Worm (Caenorhabditis elegans) whole organism, young adult: Measurements from ENCODE around the gene T16G12.12.
A peak's percentile ranks its signal among the peaks of the same experiment; 100 is the strongest.

Source experiments
- F37B4.10 ChIP-seq: fragments of 200-800 bp; sonication (Bioruptor generic); IDR thresholded peaks from 2 replicates; pipeline ENCODE4 v1.3.6; 2022; ENCODE audit warnings: missing genetic modification characterization, missing compliant biosample characterization
- F39B2.1 ChIP-seq: fragments of 200-800 bp; sonication (Bioruptor generic); IDR thresholded peaks from 2 replicates; pipeline ENCODE4 v1.3.6; 2022; ENCODE audit warnings: missing genetic modification reagents, missing genetic modification characterization, missing compliant biosample characterization
- F52B5.7 ChIP-seq: sonication (generic microtip); optimal IDR thresholded peaks from 2 replicates; lab custom pipeline; 2016; ENCODE audit warnings: mild to moderate bottlenecking, missing genetic modification characterization, missing compliant biosample characterization
- F55B11.4 ChIP-seq: sonication (generic microtip); optimal IDR thresholded peaks from 2 replicates; lab custom pipeline; 2016; ENCODE audit warnings: missing compliant biosample characterization, missing genetic modification characterization, borderline replicate concordance; ENCODE audit not compliant: insufficient read depth
- K12H6.12 ChIP-seq: fragments of 200-800 bp; sonication (Bioruptor generic); optimal IDR thresholded peaks from 2 replicates; lab custom pipeline; 2018; ENCODE audit warnings: mild to moderate bottlenecking, missing genetic modification characterization, missing compliant biosample characterization
- T07F8.4 ChIP-seq: sonication (generic microtip); optimal IDR thresholded peaks from 2 replicates; lab custom pipeline; 2016; ENCODE audit warnings: mild to moderate bottlenecking, missing genetic modification characterization, moderate library complexity, missing compliant biosample characterization
- Y56A3A.18 ChIP-seq: fragments of 200-800 bp; sonication (Bioruptor generic); IDR thresholded peaks from 2 replicates; pipeline ENCODE4 v1.3.6; 2022; ENCODE audit warnings: missing genetic modification reagents, missing genetic modification characterization, missing compliant biosample characterization
- Y79H2A.3 ChIP-seq: fragments of 200-800 bp; sonication (Bioruptor generic); conservative IDR thresholded peaks from 2 replicates; pipeline ENCODE4 v1.3.6; 2022; ENCODE audit warnings: missing genetic modification reagents, missing genetic modification characterization, missing compliant biosample characterization
- ZK185.1 ChIP-seq: sonication (generic microtip); optimal IDR thresholded peaks from 2 replicates; lab custom pipeline; 2016; ENCODE audit warnings: mild to moderate bottlenecking, missing genetic modification characterization, missing compliant biosample characterization; ENCODE audit not compliant: poor library complexity, severe bottlenecking
- aptf-3 ChIP-seq: fragments of 200-800 bp; sonication (Bioruptor generic); IDR thresholded peaks from 2 replicates; pipeline ENCODE4 v1.3.6; 2022; ENCODE audit warnings: missing genetic modification characterization, missing compliant biosample characterization
- attf-3 ChIP-seq: fragments of 200-800 bp; sonication (Bioruptor generic); conservative IDR thresholded peaks from 2 replicates; pipeline ENCODE4 v1.3.6; 2022; ENCODE audit warnings: missing genetic modification reagents, missing genetic modification characterization, missing compliant biosample characterization
- bed-2 ChIP-seq: fragments of 200-800 bp; sonication (Bioruptor generic); IDR thresholded peaks from 2 replicates; pipeline ENCODE4 v1.3.6; 2022; ENCODE audit warnings: missing genetic modification reagents, missing genetic modification characterization, missing compliant biosample characterization
- ccch-3 ChIP-seq: fragments of 200-800 bp; sonication (Bioruptor generic); optimal IDR thresholded peaks from 2 replicates; lab custom pipeline; 2018; ENCODE audit warnings: mild to moderate bottlenecking, missing genetic modification characterization, missing compliant biosample characterization
- cebp-1 ChIP-seq, 2 experiments: fragments of 200-800 bp in 1 of 2; sonication (Bioruptor generic) in 1 of 2; sonication (generic microtip) in 1 of 2; IDR thresholded peaks in 1 of 2; optimal IDR thresholded peaks in 1 of 2; 2 replicates each; pipeline versions ENCODE4 v1.3.6 to Lab custom; 2017 to 2022; ENCODE audit warnings: missing compliant biosample characterization in 2 of 2, missing genetic modification characterization in 2 of 2, mild to moderate bottlenecking in 1 of 2, missing genetic modification reagents in 1 of 2, moderate library complexity in 1 of 2
- ceh-58 ChIP-seq: fragments of 200-800 bp; sonication (Bioruptor generic); IDR thresholded peaks from 2 replicates; pipeline ENCODE4 v1.3.6; 2022; ENCODE audit warnings: missing genetic modification characterization, missing compliant biosample characterization
- ceh-79 ChIP-seq: sonication (generic microtip); optimal IDR thresholded peaks from 2 replicates; lab custom pipeline; 2017; ENCODE audit warnings: mild to moderate bottlenecking, missing genetic modification characterization, missing compliant biosample characterization
- ceh-91 ChIP-seq: fragments of 200-800 bp; sonication (Bioruptor generic); IDR thresholded peaks from 2 replicates; pipeline ENCODE4 v1.3.6; 2022; ENCODE audit warnings: missing genetic modification reagents, missing genetic modification characterization, missing compliant biosample characterization
- dox-1 ChIP-seq: fragments of 200-800 bp; sonication (Bioruptor generic); IDR thresholded peaks from 2 replicates; pipeline ENCODE4 v1.3.6; 2022; ENCODE audit warnings: missing genetic modification reagents, missing genetic modification characterization, missing compliant biosample characterization
- dpl-1 ChIP-seq: fragments of 150-350 bp; optimal IDR thresholded peaks from 2 replicates; lab custom pipeline; 2014; ENCODE audit warnings: missing biosample characterization, missing genetic modification reagents, missing genetic modification characterization
- efl-1 ChIP-seq: fragments of 150-350 bp; optimal IDR thresholded peaks from 2 replicates; lab custom pipeline; 2014; ENCODE audit warnings: missing biosample characterization, missing genetic modification reagents, missing genetic modification characterization
- egrh-3 ChIP-seq: fragments of 200-800 bp; sonication (Bioruptor generic); IDR thresholded peaks from 2 replicates; pipeline ENCODE4 v1.3.6; 2022; ENCODE audit warnings: missing genetic modification reagents, missing genetic modification characterization, missing compliant biosample characterization
- hrde-1 ChIP-seq: sonication (generic microtip); optimal IDR thresholded peaks from 2 replicates; lab custom pipeline; 2016; ENCODE audit warnings: missing genetic modification characterization, mild to moderate bottlenecking, missing compliant biosample characterization, moderate library complexity, missing genotype, missing genetic modification reagents, borderline replicate concordance
- lin-26 ChIP-seq: fragments of 200-800 bp; sonication (Bioruptor generic); IDR thresholded peaks from 2 replicates; pipeline ENCODE4 v1.3.6; 2022; ENCODE audit warnings: missing genetic modification reagents, missing genetic modification characterization, missing compliant biosample characterization
- lin-54 ChIP-seq: fragments of 200-800 bp; sonication (Bioruptor generic); optimal IDR thresholded peaks from 2 replicates; lab custom pipeline; 2018; ENCODE audit warnings: mild to moderate bottlenecking, missing genetic modification characterization, missing compliant biosample characterization
- lsy-27 ChIP-seq: sonication (generic microtip); optimal IDR thresholded peaks from 2 replicates; lab custom pipeline; 2017; ENCODE audit warnings: missing genetic modification characterization, mild to moderate bottlenecking, missing compliant biosample characterization, antibody characterized with exemption, missing genotype, borderline replicate concordance; ENCODE audit not compliant: insufficient read depth
- madf-8 ChIP-seq: fragments of 200-800 bp; sonication (Bioruptor generic); conservative IDR thresholded peaks from 2 replicates; pipeline ENCODE4 v1.3.6; 2022; ENCODE audit warnings: missing genetic modification reagents, missing genetic modification characterization, missing compliant biosample characterization
- mel-28 ChIP-seq: sonication (generic microtip); optimal IDR thresholded peaks from 2 replicates; lab custom pipeline; 2016; ENCODE audit warnings: borderline replicate concordance, mild to moderate bottlenecking, missing genetic modification characterization, missing compliant biosample characterization
- nfyb-1 ChIP-seq: fragments of 200-800 bp; sonication (Bioruptor generic); IDR thresholded peaks from 2 replicates; pipeline ENCODE4 v1.3.6; 2022; ENCODE audit warnings: missing genetic modification reagents, missing genetic modification characterization, missing compliant biosample characterization
- rec-8 ChIP-seq, 2 experiments: sonication (generic microtip); optimal IDR thresholded peaks; 2 replicates each; lab custom pipeline; 2016; ENCODE audit warnings: mild to moderate bottlenecking in 2 of 2, missing genetic modification characterization in 2 of 2, missing genetic modification reagents in 2 of 2, missing genotype in 2 of 2, missing biosample characterization in 1 of 2, missing compliant biosample characterization in 1 of 2, moderate library complexity in 1 of 2
- rpc-1 ChIP-seq, 2 experiments: fragments of 150-350 bp in 1 of 2; sonication (generic microtip) in 1 of 2; optimal IDR thresholded peaks; 2 replicates each; lab custom pipeline; 2014 to 2018; ENCODE audit warnings: missing biosample characterization in 1 of 2, missing genetic modification characterization in 1 of 2, missing genetic modification reagents in 1 of 2, missing genotype in 1 of 2
- sdz-38 ChIP-seq: sonication (generic microtip); optimal IDR thresholded peaks from 2 replicates; lab custom pipeline; 2016; ENCODE audit warnings: missing genotype, missing genetic modification characterization, missing compliant biosample characterization
- tlf-1 ChIP-seq: fragments of 200-800 bp; sonication (Bioruptor generic); optimal IDR thresholded peaks from 2 replicates; lab custom pipeline; 2018; ENCODE audit warnings: mild to moderate bottlenecking, missing genetic modification characterization, missing compliant biosample characterization
- unc-130 ChIP-seq: sonication (generic microtip); optimal IDR thresholded peaks from 2 replicates; lab custom pipeline; 2016; ENCODE audit warnings: missing genetic modification reagents, missing genetic modification characterization, missing compliant biosample characterization
- unc-62 ChIP-seq: fragments of 150-350 bp; optimal IDR thresholded peaks from 2 replicates; lab custom pipeline; 2014; ENCODE audit warnings: missing biosample characterization, missing genetic modification reagents, missing genetic modification characterization
- zfh-2 ChIP-seq: fragments of 200-800 bp; sonication (Bioruptor generic); conservative IDR thresholded peaks from 2 replicates; pipeline ENCODE4 v1.3.6; 2022; ENCODE audit warnings: missing genetic modification reagents, missing genetic modification characterization, missing compliant biosample characterization
- ztf-22 ChIP-seq: fragments of 200-800 bp; sonication (Bioruptor generic); optimal IDR thresholded peaks from 2 replicates; lab custom pipeline; 2018; ENCODE audit warnings: mild to moderate bottlenecking, missing genetic modification characterization, moderate library complexity, missing compliant biosample characterization
- ztf-25 ChIP-seq: fragments of 200-800 bp; sonication (Bioruptor generic); IDR thresholded peaks from 2 replicates; pipeline ENCODE4 v1.3.6; 2022; ENCODE audit warnings: missing genetic modification reagents, missing genetic modification characterization, missing compliant biosample characterization
- ztf-3 ChIP-seq: fragments of 200-800 bp; sonication (Bioruptor generic); optimal IDR thresholded peaks from 2 replicates; lab custom pipeline; 2018; ENCODE audit warnings: mild to moderate bottlenecking, missing genetic modification characterization, missing compliant biosample characterization
- ztf-6 ChIP-seq: fragments of 200-800 bp; sonication (Bioruptor generic); IDR thresholded peaks from 2 replicates; pipeline ENCODE4 v1.3.6; 2022; ENCODE audit warnings: missing genetic modification reagents, missing genetic modification characterization, missing compliant biosample characterization

T16G12.12 gene

ce11 chrIII:10096525-10096972 lies 43.1 kb downstream of the T16G12.12 start (continued):
- TF ChIP-seq aptf-3 (no peak), ztf-3 (no peak), Y79H2A.3 (GFP tag; lab: Robert Waterston, UW) (no peak), madf-8 (no peak), ztf-6 (GFP tag; lab: Robert Waterston, UW) (no peak), lin-26 (GFP tag; lab: Robert Waterston, UW) (peak; percentile 61; the same call in 1 of the 2 replicates), cebp-1 (GFP tag; IDR thresholded peaks at IDR 0.05; lab: Robert Waterston, UW) (peak; percentile 62), cebp-1 (tag; optimal IDR thresholded peaks at IDR 0.05; lab: Kevin White, UChicago) (peak; percentile 86), dox-1 (GFP tag; lab: Robert Waterston, UW) (peak; percentile 78), K12H6.12 (tag; lab: Kevin White, UChicago) (peak; percentile 92), ceh-58 (GFP tag; lab: Robert Waterston, UW) (no peak), F39B2.1 (no peak), ztf-22 (GFP tag; lab: Kevin White, UChicago) (no peak), egrh-3 (GFP tag; lab: Robert Waterston, UW) (no peak), zfh-2 (peak; percentile 95), nfyb-1 (peak; percentile 91), T07F8.4 (no peak), hrde-1 (no peak), rec-8 (tag; optimal IDR thresholded peaks at IDR 0.05; lab: Kevin White, UChicago) (no peak), tlf-1 (GFP tag; lab: Kevin White, UChicago) (peak; percentile 56), lsy-27 (tag; lab: Kevin White, UChicago) (no peak), F37B4.10 (GFP tag; lab: Robert Waterston, UW) (no peak), bed-2 (no peak), F52B5.7 (tag; lab: Kevin White, UChicago) (no peak), Y56A3A.18 (GFP tag; lab: Robert Waterston, UW) (no peak), unc-130 (no peak), ztf-25 (no peak), dpl-1 (no peak), ceh-79 (tag; lab: Kevin White, UChicago) (no peak), attf-3 (no peak; the same call in 1 of the 2 replicates), sdz-38 (tag; lab: Kevin White, UChicago) (no peak), unc-62 (GFP tag; lab: Kevin White, UChicago) (no peak), ccch-3 (GFP tag; lab: Kevin White, UChicago) (no peak), F55B11.4 (tag; lab: Kevin White, UChicago) (no peak)
- TF ChIP-seq, all 124 proteins: peak for 39

DNA sequence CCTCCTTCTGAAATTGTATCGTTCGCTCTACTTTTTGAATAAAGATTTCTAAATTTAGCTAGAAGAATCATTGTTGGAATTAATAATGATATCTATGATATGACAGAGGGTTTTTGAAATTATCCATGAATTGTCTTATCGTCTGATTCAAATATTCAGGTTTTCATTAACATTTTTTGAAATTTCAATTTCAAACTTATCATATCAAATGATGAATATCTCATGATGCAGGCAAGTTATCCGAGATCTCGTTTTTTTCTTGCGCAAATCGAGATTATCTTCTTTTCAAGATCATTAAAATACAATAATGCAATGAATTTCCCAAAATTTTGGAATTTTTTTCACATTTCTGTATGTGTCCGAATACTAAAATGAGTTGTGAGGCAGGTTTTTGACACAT lies 44.6 kb downstream of the T16G12.12 start, which contains the start of gene spop-1:
Gene spop-1, minus strand, starts transcription at position 101 of the 400 bp plus-strand sequence.
- TF ChIP-seq rpc-1 (optimal IDR thresholded peaks at IDR 0.05; lab: Kevin White, UChicago) (no peak), rpc-1 (tag; optimal IDR thresholded peaks at IDR 0.05; lab: Kevin White, UChicago) (no peak), F55B11.4 (tag; lab: Kevin White, UChicago) (no peak), ZK185.1 (no peak), ceh-91 (no peak), mel-28 (no peak), nfyb-1 (no peak), lin-54 (GFP tag; lab: Kevin White, UChicago) (no peak), efl-1 (no peak)
